Worm (Caenorhabditis elegans): Measurements from ENCODE around the gene F42E8.1.

Gene F42E8.1

ce11 chrV:13036466-13036865 lies 25.5 kb upstream of the F42E8.1 start, which contains the start of gene W07G4.2:
Gene W07G4.2, minus strand, starts transcription at chrV:13036566.
- no peak for TF ChIP-seq him-1 (tag; optimal IDR thresholded peaks at IDR 0.05)
- no peak for TF ChIP-seq W03F9.2 (tag; optimal IDR thresholded peaks at IDR 0.05)
- no peak for TF ChIP-seq dao-5 (tag; optimal IDR thresholded peaks at IDR 0.05)

ce11 chrV:13041666-13042065 lies 20.3 kb upstream of the F42E8.1 start, which contains the start of gene scyl-1:
Gene scyl-1, minus strand, starts transcription at chrV:13041721.
- TF ChIP-seq dao-5 (tag; optimal IDR thresholded peaks at IDR 0.05) (no peak), W03F9.2 (tag; optimal IDR thresholded peaks at IDR 0.05) (no peak)

ce11 chrV:13043195-13043762 lies 18.7 kb upstream of the F42E8.1 start, which contains the start of gene lap-2:
Gene lap-2, plus strand, starts transcription at chrV:13043712.
- TF ChIP-seq him-1 (tag; optimal IDR thresholded peaks at IDR 0.05) (no peak), W03F9.2 (tag; optimal IDR thresholded peaks at IDR 0.05) (no peak), dao-5 (tag; optimal IDR thresholded peaks at IDR 0.05) (no peak)

- no peak for TF ChIP-seq him-1 (tag; optimal IDR thresholded peaks at IDR 0.05)
- TF ChIP-seq dao-5 (tag; optimal IDR thresholded peaks at IDR 0.05) = no peak
- no peak for TF ChIP-seq W03F9.2 (tag; optimal IDR thresholded peaks at IDR 0.05)
These were observed 18.0 kb upstream of the F42E8.1 start for ce11 chrV:13043832-13044521.

ce11 chrV:13045017-13045416 lies 16.9 kb upstream of the F42E8.1 start:
- TF ChIP-seq dao-5 (tag; optimal IDR thresholded peaks at IDR 0.05) (no peak), him-1 (tag; optimal IDR thresholded peaks at IDR 0.05) (no peak), W03F9.2 (tag; optimal IDR thresholded peaks at IDR 0.05) (no peak)

ce11 chrV:13046125-13047123 lies 15.5 kb upstream of the F42E8.1 start:
- TF ChIP-seq dao-5 (tag; optimal IDR thresholded peaks at IDR 0.05) (no peak), him-1 (tag; optimal IDR thresholded peaks at IDR 0.05) (no peak), W03F9.2 (tag; optimal IDR thresholded peaks at IDR 0.05) (no peak)

ce11 chrV:13047574-13048030 lies 14.3 kb upstream of the F42E8.1 start, which contains the start of gene W07G4.5:
Gene W07G4.5, plus strand, starts transcription at chrV:13047980.
- no peak for TF ChIP-seq W03F9.2 (tag; optimal IDR thresholded peaks at IDR 0.05)
- TF ChIP-seq dao-5 (tag; optimal IDR thresholded peaks at IDR 0.05) = no peak
- no peak for TF ChIP-seq him-1 (tag; optimal IDR thresholded peaks at IDR 0.05)

ce11 chrV:13049149-13049610 lies 12.8 kb upstream of the F42E8.1 start, which contains the start of gene W07G4.8:
Gene W07G4.8, minus strand, starts transcription at chrV:13049560.
- TF ChIP-seq W03F9.2 (tag; optimal IDR thresholded peaks at IDR 0.05) = no peak
- no peak for TF ChIP-seq him-1 (tag; optimal IDR thresholded peaks at IDR 0.05)
- no peak for TF ChIP-seq dao-5 (tag; optimal IDR thresholded peaks at IDR 0.05)

ce11 chrV:13053635-13054034 lies 8.3 kb upstream of the F42E8.1 start, which contains the start of gene srr-1:
Gene srr-1, minus strand, starts transcription at chrV:13053735.
- TF ChIP-seq W03F9.2 (tag; optimal IDR thresholded peaks at IDR 0.05) = no peak
- no peak for TF ChIP-seq dao-5 (tag; optimal IDR thresholded peaks at IDR 0.05)
- no peak for TF ChIP-seq him-1 (tag; optimal IDR thresholded peaks at IDR 0.05)

- TF ChIP-seq dao-5 (tag; optimal IDR thresholded peaks at IDR 0.05) (no peak), him-1 (tag; optimal IDR thresholded peaks at IDR 0.05) (no peak), W03F9.2 (tag; optimal IDR thresholded peaks at IDR 0.05) (no peak)
These were observed 1.5 kb downstream of the F42E8.1 start for ce11 chrV:13063402-13063801.

- TF ChIP-seq W03F9.2 (tag; optimal IDR thresholded peaks at IDR 0.05) (no peak), dao-5 (tag; optimal IDR thresholded peaks at IDR 0.05) (no peak), him-1 (tag; optimal IDR thresholded peaks at IDR 0.05) (no peak)
These were observed 2.2 kb downstream of the F42E8.1 start for ce11 chrV:13064164-13064563.

- TF ChIP-seq W03F9.2 (tag; optimal IDR thresholded peaks at IDR 0.05) (no peak), him-1 (tag; optimal IDR thresholded peaks at IDR 0.05) (no peak), dao-5 (tag; optimal IDR thresholded peaks at IDR 0.05) (no peak)
These were observed 8.3 kb downstream of the F42E8.1 start for ce11 chrV:13070278-13070677.

- TF ChIP-seq him-1 (tag; optimal IDR thresholded peaks at IDR 0.05) = no peak
These were observed 9.1 kb downstream of the F42E8.1 start, which contains the start of gene C34B4.3 for ce11 chrV:13071052-13071451. Gene C34B4.3, minus strand, starts transcription at chrV:13071152.

All from whole organism, L4/young adult.